Fruit fly (Drosophila melanogaster): Measurements from ENCODE around the gene Ype.

Ype gene

DNA sequence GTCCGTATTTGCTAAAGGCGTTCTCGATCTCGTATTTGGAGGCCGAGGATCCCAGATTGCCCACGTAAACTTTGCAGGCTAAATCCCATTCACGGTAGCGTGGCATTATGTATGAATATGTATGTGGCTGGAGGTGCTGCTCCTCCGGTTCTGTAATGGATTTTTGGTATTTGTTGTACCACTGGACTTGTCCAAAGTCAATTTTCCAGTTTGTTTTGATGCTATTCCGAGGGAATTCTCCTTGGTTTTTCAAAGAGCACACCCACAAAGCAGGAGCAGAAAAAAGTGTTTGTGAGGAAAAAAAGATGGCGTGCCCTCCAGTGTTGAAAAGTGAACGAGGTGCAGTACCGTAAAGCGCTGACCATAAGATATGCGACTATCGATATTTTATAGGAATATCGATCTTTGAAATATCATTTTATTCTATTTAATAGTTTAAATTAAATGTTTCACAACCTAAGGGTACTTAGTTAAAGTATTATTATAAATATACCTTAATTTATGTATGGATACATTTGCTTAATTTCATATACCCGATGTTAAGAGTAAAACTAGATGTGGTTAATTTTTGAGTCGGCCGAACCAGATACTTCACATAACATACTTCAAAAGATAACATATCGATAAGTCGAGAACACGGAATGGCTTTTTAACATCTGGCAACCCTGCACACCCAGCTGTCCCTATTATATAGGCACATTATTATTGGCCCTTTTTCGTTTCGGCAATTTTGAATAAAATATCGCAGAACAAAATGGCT, 2.5 kb downstream of the Ype start, which contains the start of the genes Rbp1-like and Tim9a (continued):
- TF ChIP-seq CG15011 (GFP tag; optimal IDR thresholded peaks at IDR 0.05) = peak; percentile 41
- peak; percentile 81 for TF ChIP-seq CG13287 (GFP tag; IDR thresholded peaks at IDR 0.05; ENCODE audit: partially characterized antibody)
- no peak for TF ChIP-seq Rx (GFP tag; IDR thresholded peaks at IDR 0.05)
- peak; percentile 68 for TF ChIP-seq sd (tag; optimal IDR thresholded peaks at IDR 0.05)
- peak; percentile 61 for TF ChIP-seq CG10543 (GFP tag; optimal IDR thresholded peaks at IDR 0.05)
- TF ChIP-seq CG7556 (GFP tag; optimal IDR thresholded peaks at IDR 0.05) = peak; percentile 41
- TF ChIP-seq Hmr (GFP tag; optimal IDR thresholded peaks at IDR 0.05) = peak; percentile 44
- TF ChIP-seq CG30020 (tag; optimal IDR thresholded peaks at IDR 0.05) = peak; percentile 51
- TF ChIP-seq CG8290 (GFP tag; optimal IDR thresholded peaks at IDR 0.05) = peak; percentile 82
- peak in 1 of 2 experiments; percentile 43 for TF ChIP-seq CG8290 (tag; optimal IDR thresholded peaks at IDR 0.05)
- peak; percentile 22; the same call in 1 of the 2 replicates for TF ChIP-seq CG32532 (GFP tag; IDR thresholded peaks at IDR 0.05)
- peak; percentile 65 for TF ChIP-seq stwl (tag; optimal IDR thresholded peaks at IDR 0.05)
- no peak for TF ChIP-seq CG10274 (GFP tag; optimal IDR thresholded peaks at IDR 0.05)
- peak; percentile 13 for TF ChIP-seq HmgZ (tag; optimal IDR thresholded peaks at IDR 0.05)
- TF ChIP-seq CG10267 (tag; optimal IDR thresholded peaks at IDR 0.05) = peak; percentile 97
- TF ChIP-seq slbo (GFP tag; IDR thresholded peaks at IDR 0.05) = peak; percentile 48
- peak; percentile 34 for TF ChIP-seq CG15696 (tag; optimal IDR thresholded peaks at IDR 0.05)
- no peak for TF ChIP-seq Bdp1 (GFP tag; optimal IDR thresholded peaks at IDR 0.05)
- TF ChIP-seq Abd-B (GFP tag; optimal IDR thresholded peaks at IDR 0.05) = peak; percentile 19
- peak; percentile 53 for TF ChIP-seq gem (tag; optimal IDR thresholded peaks at IDR 0.05)
- no peak for TF ChIP-seq cas (GFP tag; IDR thresholded peaks at IDR 0.05)
- TF ChIP-seq CG31388 (GFP tag; optimal IDR thresholded peaks at IDR 0.05) = no peak
- TF ChIP-seq phol (tag; optimal IDR thresholded peaks at IDR 0.05) = peak; percentile 99
- no peak for TF ChIP-seq Hey (tag; optimal IDR thresholded peaks at IDR 0.05)
- TF ChIP-seq PHDP (tag; optimal IDR thresholded peaks at IDR 0.05) = peak; percentile 3
- peak; percentile 81 for TF ChIP-seq CG16813 (GFP tag; IDR thresholded peaks at IDR 0.05; ENCODE audit: partially characterized antibody)
- TF ChIP-seq CG18764 (GFP tag; optimal IDR thresholded peaks at IDR 0.05) = peak; percentile 26
- peak; percentile 18 for TF ChIP-seq zfh2 (GFP tag; optimal IDR thresholded peaks at IDR 0.05)
- TF ChIP-seq luna (GFP tag; optimal IDR thresholded peaks at IDR 0.05) = no peak
- no peak for TF ChIP-seq tx (GFP tag; optimal IDR thresholded peaks at IDR 0.05)
- 0 out of 2 replicates have a peak, but pooled peaks have one; percentile 15 for TF ChIP-seq klu (GFP tag; IDR thresholded peaks at IDR 0.05)
- TF ChIP-seq Bgb (GFP tag; IDR thresholded peaks at IDR 0.05; ENCODE audit: partially characterized antibody) = peak; percentile 58; the same call in 1 of the 2 replicates
- peak; percentile 82 for TF ChIP-seq Nf-YC (tag; optimal IDR thresholded peaks at IDR 0.05)
- peak; percentile 50 for TF ChIP-seq CG4617 (GFP tag; optimal IDR thresholded peaks at IDR 0.05; ENCODE audit: borderline replicate concordance)
- TF ChIP-seq crp (GFP tag; optimal IDR thresholded peaks at IDR 0.05) = peak in 1 of 2 experiments; percentile 81
- peak; percentile 17 for TF ChIP-seq CG33557 (GFP tag; optimal IDR thresholded peaks at IDR 0.05)
- no peak for TF ChIP-seq CG4360 (GFP tag; IDR thresholded peaks at IDR 0.05)
- TF ChIP-seq grau (tag; optimal IDR thresholded peaks at IDR 0.05) = peak; percentile 54
- TF ChIP-seq CG16815 (GFP tag; optimal IDR thresholded peaks at IDR 0.05) = no peak
- TF ChIP-seq Sry-δ (GFP tag; optimal IDR thresholded peaks at IDR 0.05) = peak; percentile 52
- TF ChIP-seq CG2202 (tag; optimal IDR thresholded peaks at IDR 0.05) = no peak
- TF ChIP-seq CG3995 (GFP tag; optimal IDR thresholded peaks at IDR 0.05) = peak; percentile 74
- peak in 1 of 3 experiments; percentile 36 for TF ChIP-seq lola (GFP tag; optimal IDR thresholded peaks at IDR 0.05)
- TF ChIP-seq nom (GFP tag; optimal IDR thresholded peaks at IDR 0.05) = peak; percentile 14
- no peak for TF ChIP-seq prd (optimal IDR thresholded peaks at IDR 0.05)
- 0 out of 3 replicates have a peak, but pooled peaks have one; percentile 30 for TF ChIP-seq prd (GFP tag; IDR thresholded peaks at IDR 0.05)
- TF ChIP-seq CoRest (tag; optimal IDR thresholded peaks at IDR 0.05) = peak; percentile 56
- peak; percentile 62 for TF ChIP-seq CG9437 (GFP tag; optimal IDR thresholded peaks at IDR 0.05)
